Worm (Caenorhabditis elegans): ENCODE measurements around the gene ttr-17.

ttr-17 gene

ce11 chrIV:11025941-11026340 lies 40.9 kb downstream of the ttr-17 start (continued):
- TF ChIP-seq ttx-3 (tag; optimal IDR thresholded peaks at IDR 0.05) (peak; percentile 97), ceh-34 (tag; optimal IDR thresholded peaks at IDR 0.05) (peak; percentile 98), ceh-24 (tag; optimal IDR thresholded peaks at IDR 0.05) (peak; percentile 92), pha-4 (tag; optimal IDR thresholded peaks at IDR 0.05) (no peak), ceh-45 (GFP tag; IDR thresholded peaks at IDR 0.05) (peak; percentile 97), mec-3 (tag; optimal IDR thresholded peaks at IDR 0.05; ENCODE audit: borderline replicate concordance) (peak; percentile 92), ceh-6 (GFP tag; optimal IDR thresholded peaks at IDR 0.05) (peak; percentile 99), pat-9 (tag; optimal IDR thresholded peaks at IDR 0.05) (peak; percentile 99), ceh-30 (tag; optimal IDR thresholded peaks at IDR 0.05) (peak; percentile 92), pqm-1 (tag; optimal IDR thresholded peaks at IDR 0.05) (peak; percentile 77), T23F11.4 (GFP tag; optimal IDR thresholded peaks at IDR 0.05) (peak; percentile 98), syd-9 (tag; optimal IDR thresholded peaks at IDR 0.05) (peak; percentile 97), fkh-10 (GFP tag; optimal IDR thresholded peaks at IDR 0.05) (peak; percentile 90), nhr-232 (tag; optimal IDR thresholded peaks at IDR 0.05) (peak; percentile 98), dmd-4 (tag; optimal IDR thresholded peaks at IDR 0.05; ENCODE audit: borderline replicate concordance) (peak; percentile 97), madf-2 (tag; optimal IDR thresholded peaks at IDR 0.05) (peak; percentile 97), unc-42 (tag; optimal IDR thresholded peaks at IDR 0.05) (peak; percentile 72), ahr-1 (tag; optimal IDR thresholded peaks at IDR 0.05) (peak; percentile 97), unc-55 (GFP tag; optimal IDR thresholded peaks at IDR 0.05) (no peak), ceh-9 (tag; optimal IDR thresholded peaks at IDR 0.05) (peak; percentile 96), ceh-2 (tag; optimal IDR thresholded peaks at IDR 0.05) (peak; percentile 95), che-1 (tag; optimal IDR thresholded peaks at IDR 0.05) (peak; percentile 97), C08G9.2 (tag; optimal IDR thresholded peaks at IDR 0.05) (peak; percentile 92), K02D7.2 (tag; optimal IDR thresholded peaks at IDR 0.05) (peak; percentile 98), ceh-31 (tag; optimal IDR thresholded peaks at IDR 0.05) (peak; percentile 83), sox-2 (GFP tag; IDR thresholded peaks at IDR 0.05) (peak; percentile 97), pax-1 (tag; optimal IDR thresholded peaks at IDR 0.05) (peak; percentile 32), dve-1 (tag; optimal IDR thresholded peaks at IDR 0.05) (peak; percentile 59), ama-1 (optimal IDR thresholded peaks at IDR 0.05) (peak; percentile 86), hlh-13 (GFP tag; optimal IDR thresholded peaks at IDR 0.05) (peak; percentile 98), hlh-30 (tag; optimal IDR thresholded peaks at IDR 0.05; ENCODE audit: insufficient read depth) (peak; percentile 80)

DNA sequence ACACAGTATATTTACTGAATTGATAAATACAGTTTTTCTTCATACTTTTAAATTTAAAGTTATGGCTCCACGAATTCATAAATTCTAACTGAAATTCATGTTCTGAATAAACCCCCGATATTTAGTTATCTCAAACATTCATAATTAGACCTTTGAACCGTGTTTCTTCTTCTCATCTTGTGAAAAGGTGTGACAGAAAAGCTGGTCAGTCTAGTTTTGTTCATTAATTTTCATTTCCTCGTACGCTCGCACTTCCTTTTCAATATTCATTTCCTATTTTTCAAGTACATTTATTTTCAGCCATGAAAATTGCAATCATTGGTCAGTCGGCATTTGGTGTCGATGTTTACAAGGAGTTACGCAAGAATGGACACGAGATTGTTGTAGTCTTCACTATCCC lies 44.5 kb downstream of the ttr-17 start, which contains the start of gene alh-3:
alh-3 (plus strand) TSS at position 301 of the 400 bp plus-strand sequence.
- TF ChIP-seq fkh-10 (GFP tag; optimal IDR thresholded peaks at IDR 0.05) (no peak), C38D4.7 (GFP tag; optimal IDR thresholded peaks at IDR 0.05) (no peak), pha-2 (tag; optimal IDR thresholded peaks at IDR 0.05) (no peak), K02D7.2 (tag; optimal IDR thresholded peaks at IDR 0.05) (no peak), nhr-11 (tag; optimal IDR thresholded peaks at IDR 0.05) (no peak), odd-2 (tag; optimal IDR thresholded peaks at IDR 0.05) (no peak)

- TF ChIP-seq ceh-45 (GFP tag; IDR thresholded peaks at IDR 0.05) (no peak), gmeb-2 (tag; optimal IDR thresholded peaks at IDR 0.05) (no peak), ceh-31 (tag; optimal IDR thresholded peaks at IDR 0.05) (no peak), elt-2 (tag; optimal IDR thresholded peaks at IDR 0.05) (no peak), ceh-48 (tag; optimal IDR thresholded peaks at IDR 0.05) (no peak), sox-4 (tag; optimal IDR thresholded peaks at IDR 0.05) (no peak), zip-5 (tag; optimal IDR thresholded peaks at IDR 0.05) (no peak), fkh-6 (tag; optimal IDR thresholded peaks at IDR 0.05) (no peak), tbx-2 (tag; optimal IDR thresholded peaks at IDR 0.05) (no peak), hlh-6 (tag; optimal IDR thresholded peaks at IDR 0.05) (no peak), pag-3 (tag; optimal IDR thresholded peaks at IDR 0.05; ENCODE audit: borderline replicate concordance) (no peak), ttx-3 (tag; optimal IDR thresholded peaks at IDR 0.05) (no peak), nfya-1 (tag; optimal IDR thresholded peaks at IDR 0.05) (no peak), ceh-14 (tag; optimal IDR thresholded peaks at IDR 0.05) (no peak)
These were observed 45.1 kb downstream of the ttr-17 start, which contains the start of gene mogs-1 for ce11 chrIV:11021512-11022268. Gene mogs-1 (minus strand): TSS chrIV:11021928.

Measured in whole organism, late embryonic.